Worm (Caenorhabditis elegans) whole organism, L3 larva: ENCODE measurements around the gene T28C6.5.

ENCODE experiments used
- R02D3.7 ChIP-seq: fragments of 150-350 bp; optimal IDR thresholded peaks from 2 replicates; lab custom pipeline; 2014; ENCODE audit warnings: missing biosample characterization, missing genetic modification characterization
- aly-2 ChIP-seq: fragments of 150-350 bp; optimal IDR thresholded peaks from 2 replicates; lab custom pipeline; 2014; ENCODE audit warnings: missing biosample characterization, missing genetic modification characterization
- ceh-9 ChIP-seq: sonication (generic microtip); optimal IDR thresholded peaks from 2 replicates; lab custom pipeline; 2018; ENCODE audit warnings: missing biosample characterization, missing genetic modification characterization
- egl-5 ChIP-seq: fragments of 150-350 bp; optimal IDR thresholded peaks from 2 replicates; lab custom pipeline; 2017; ENCODE audit warnings: missing biosample characterization, missing genetic modification reagents, missing genetic modification characterization, inconsistent platforms
- elt-2 ChIP-seq: sonication (generic microtip); optimal IDR thresholded peaks from 2 replicates; lab custom pipeline; 2016; ENCODE audit warnings: missing genetic modification reagents, mild to moderate bottlenecking, missing genetic modification characterization, missing compliant biosample characterization
- fkh-2 ChIP-seq: fragments of 150-350 bp; optimal IDR thresholded peaks from 2 replicates; lab custom pipeline; 2014; ENCODE audit warnings: missing biosample characterization, missing genetic modification reagents, missing genetic modification characterization
- nfya-1 ChIP-seq: sonication (generic microtip); optimal IDR thresholded peaks from 2 replicates; lab custom pipeline; 2017; ENCODE audit warnings: missing genetic modification characterization, mild to moderate bottlenecking, missing compliant biosample characterization, antibody characterized with exemption, moderate library complexity; ENCODE audit not compliant: insufficient read depth
- nhr-25 ChIP-seq: sonication (generic microtip); optimal IDR thresholded peaks from 2 replicates; lab custom pipeline; 2017; ENCODE audit warnings: missing biosample characterization, missing genetic modification characterization
- pha-4 ChIP-seq: fragments of 150-350 bp; optimal IDR thresholded peaks from 2 replicates; lab custom pipeline; 2014; ENCODE audit warnings: missing biosample characterization, missing genetic modification reagents, missing genetic modification characterization
- pqm-1 ChIP-seq: fragments of 150-350 bp; optimal IDR thresholded peaks from 2 replicates; lab custom pipeline; 2017; ENCODE audit warnings: missing biosample characterization, missing genetic modification characterization, inconsistent platforms
- sea-2 ChIP-seq: fragments of 150-350 bp; sonication (generic microtip); optimal IDR thresholded peaks from 4 replicates; lab custom pipeline; 2014; ENCODE audit warnings: missing biosample characterization, missing genetic modification reagents, missing genetic modification characterization
- tbx-2 ChIP-seq: sonication (generic microtip); optimal IDR thresholded peaks from 2 replicates; lab custom pipeline; 2016; ENCODE audit warnings: mild to moderate bottlenecking, missing genetic modification characterization, missing compliant biosample characterization
- zag-1 ChIP-seq: fragments of 150-350 bp; optimal IDR thresholded peaks from 2 replicates; lab custom pipeline; 2014; ENCODE audit warnings: missing biosample characterization, missing genetic modification characterization

ce11 chrIV:8819471-8819870, 1.8 kb upstream of the T28C6.5 start:
- no peak for TF ChIP-seq pha-4 (tag; lab: Kevin White, UChicago)
- no peak for TF ChIP-seq R02D3.7 (tag; lab: Kevin White, UChicago)
- no peak for TF ChIP-seq zag-1 (tag; lab: Kevin White, UChicago)
- TF ChIP-seq nfya-1 (tag; lab: Kevin White, UChicago), result no peak
- TF ChIP-seq tbx-2 (tag; lab: Kevin White, UChicago), result no peak
- no peak for TF ChIP-seq fkh-2
- no peak for TF ChIP-seq nhr-25 (tag; lab: Kevin White, UChicago)
- TF ChIP-seq pqm-1, result no peak
- no peak for TF ChIP-seq ceh-9 (tag; lab: Kevin White, UChicago)
- no peak for TF ChIP-seq elt-2 (tag; lab: Kevin White, UChicago)
- no peak for TF ChIP-seq aly-2 (tag; lab: Kevin White, UChicago)
- TF ChIP-seq sea-2 (GFP tag; lab: Kevin White, UChicago), result no peak
- TF ChIP-seq egl-5, result no peak
